Fruit fly (Drosophila melanogaster): Measurements from ENCODE around the gene Lint-1.

The Lint-1 gene

dm6 chrX:11170578-11170977 is 21.5 kb downstream of the Lint-1 start, which contains the start of gene CG1394:
CG1394 (minus strand) TSS chrX:11170678.
- no peak for TF ChIP-seq CG8478 (optimal IDR thresholded peaks at IDR 0.05)
- no peak for TF ChIP-seq CTCF (optimal IDR thresholded peaks at IDR 0.05)

dm6 chrX:11176073-11176472 is 26.9 kb downstream of the Lint-1 start:
- TF ChIP-seq CG8478 (optimal IDR thresholded peaks at IDR 0.05) (no peak), CTCF (optimal IDR thresholded peaks at IDR 0.05) (no peak)

- TF ChIP-seq CG8478 (optimal IDR thresholded peaks at IDR 0.05) (no peak), CTCF (optimal IDR thresholded peaks at IDR 0.05) (no peak)
Observed at dm6 chrX:11182631-11183030, 33.5 kb downstream of the Lint-1 start, which contains the start of gene CG15200. CG15200 (plus strand) TSS chrX:11182931.

dm6 chrX:11201948-11202347 is 52.8 kb downstream of the Lint-1 start, which contains the start of gene CG11106:
CG11106 (plus strand) TSS chrX:11202248.
- TF ChIP-seq CG8478 (optimal IDR thresholded peaks at IDR 0.05): no peak
- no peak for TF ChIP-seq CTCF (optimal IDR thresholded peaks at IDR 0.05)

Data from S2 (cell line).